Fruit fly (Drosophila melanogaster) whole organism, embryonic: ENCODE measurements around the gene CG14647.

Source experiments
- Abd-B ChIP-seq: fragments of 200-800 bp; sonication (Bioruptor generic); optimal IDR thresholded peaks from 2 replicates; lab custom pipeline; 2018; ENCODE audit warnings: missing biosample characterization, mild to moderate bottlenecking, missing genetic modification characterization, moderate library complexity
- CG10274 ChIP-seq: fragments of 200-800 bp; sonication (Bioruptor generic); optimal IDR thresholded peaks from 3 replicates; lab custom pipeline; 2017; ENCODE audit warnings: missing biosample characterization, mild to moderate bottlenecking, missing genetic modification characterization
- CG11247 ChIP-seq: fragments of 200-800 bp; sonication (Bioruptor generic); IDR thresholded peaks from 2 replicates; pipeline ENCODE4 v1.3.6; 2022; ENCODE audit warnings: missing biosample characterization, missing genetic modification characterization
- CG12071 ChIP-seq: fragments of 200-800 bp; sonication (Bioruptor generic); optimal IDR thresholded peaks from 3 replicates; lab custom pipeline; 2018; ENCODE audit warnings: missing biosample characterization, mild to moderate bottlenecking, missing genetic modification characterization
- CG17186 ChIP-seq: fragments of 200-800 bp; sonication (Bioruptor generic); optimal IDR thresholded peaks from 3 replicates; lab custom pipeline; 2017; ENCODE audit warnings: missing biosample characterization, missing genetic modification reagents, missing genetic modification characterization
- CG18599 ChIP-seq: fragments of 200-800 bp; sonication (Bioruptor generic); optimal IDR thresholded peaks from 3 replicates; lab custom pipeline; 2017; ENCODE audit warnings: missing biosample characterization, missing genetic modification characterization, mild to moderate bottlenecking, moderate library complexity, missing genetic modification reagents
- CG2202 ChIP-seq: fragments of 200-800 bp; sonication (Bioruptor generic); optimal IDR thresholded peaks from 2 replicates; lab custom pipeline; 2018; ENCODE audit warnings: missing biosample characterization, mild to moderate bottlenecking, missing genetic modification characterization
- CG2712 ChIP-seq: fragments of 200-800 bp; optimal IDR thresholded peaks from 3 replicates; lab custom pipeline; 2019; ENCODE audit warnings: missing biosample characterization, mild to moderate bottlenecking, missing genetic modification characterization, moderate library complexity
- CG2875 ChIP-seq: fragments of 200-800 bp; sonication (Bioruptor generic); optimal IDR thresholded peaks from 2 replicates; lab custom pipeline; 2017; ENCODE audit warnings: missing biosample characterization, mild to moderate bottlenecking, missing genetic modification characterization, missing genetic modification reagents
- CG4424 ChIP-seq: fragments of 200-800 bp; sonication (Bioruptor generic); optimal IDR thresholded peaks from 3 replicates; lab custom pipeline; 2016; ENCODE audit warnings: missing biosample characterization, missing genetic modification characterization
- CG6765 ChIP-seq: fragments of 200-800 bp; sonication (Bioruptor generic); optimal IDR thresholded peaks from 3 replicates; lab custom pipeline; 2017; ENCODE audit warnings: missing biosample characterization, mild to moderate bottlenecking, missing genetic modification characterization
- CG8359 ChIP-seq: fragments of 200-800 bp; sonication (Bioruptor generic); optimal IDR thresholded peaks from 2 replicates; lab custom pipeline; 2017; ENCODE audit warnings: missing biosample characterization, mild to moderate bottlenecking, missing genetic modification characterization, borderline replicate concordance
- CG8388 ChIP-seq: fragments of 200-800 bp; sonication (Bioruptor generic); optimal IDR thresholded peaks from 2 replicates; lab custom pipeline; 2019; ENCODE audit warnings: missing biosample characterization, mild to moderate bottlenecking, missing genetic modification characterization, moderate library complexity
- CG8478 ChIP-seq: fragments of >200 bp; optimal IDR thresholded peaks from 2 replicates; lab custom pipeline; 2018
- CG9797 ChIP-seq: fragments of 200-800 bp; sonication (Bioruptor generic); optimal IDR thresholded peaks from 3 replicates; lab custom pipeline; 2018; ENCODE audit warnings: missing biosample characterization, mild to moderate bottlenecking, missing genetic modification characterization
- CG9932 ChIP-seq: fragments of 200-800 bp; sonication (Bioruptor generic); IDR thresholded peaks from 2 replicates; pipeline ENCODE4 v1.3.6; 2022; ENCODE audit warnings: missing biosample characterization, missing genetic modification characterization
- CkIIα-i1 ChIP-seq: fragments of 200-800 bp; sonication (Bioruptor generic); IDR thresholded peaks from 2 replicates; pipeline ENCODE4 v1.3.6; 2022; ENCODE audit warnings: missing biosample characterization, missing genetic modification characterization
- Fer2 ChIP-seq: fragments of 200-800 bp; sonication (Bioruptor generic); optimal IDR thresholded peaks from 2 replicates; lab custom pipeline; 2018; ENCODE audit warnings: missing biosample characterization, mild to moderate bottlenecking, missing genetic modification characterization, moderate library complexity
- HLH3B ChIP-seq: fragments of 200-800 bp; sonication (Bioruptor generic); IDR thresholded peaks from 2 replicates; pipeline ENCODE4 v1.3.6; 2022; ENCODE audit warnings: missing biosample characterization, missing genetic modification characterization
- HLH4C ChIP-seq: fragments of 200-800 bp; sonication (Bioruptor generic); IDR thresholded peaks from 3 replicates; pipeline ENCODE4 v1.3.6; 2022; ENCODE audit warnings: missing biosample characterization, missing genetic modification characterization; ENCODE audit not compliant: partially characterized antibody
- Hand ChIP-seq: fragments of 200-800 bp; sonication (Bioruptor generic); optimal IDR thresholded peaks from 2 replicates; lab custom pipeline; 2017; ENCODE audit warnings: mild to moderate bottlenecking, missing biosample characterization, missing genetic modification reagents, missing genetic modification characterization
- Jarid2 ChIP-seq: fragments of 200-800 bp; sonication (Bioruptor generic); optimal IDR thresholded peaks from 3 replicates; lab custom pipeline; 2017; ENCODE audit warnings: mild to moderate bottlenecking, missing biosample characterization, missing genetic modification reagents, missing genetic modification characterization
- Lpt ChIP-seq: fragments of >200 bp; optimal IDR thresholded peaks from 2 replicates; lab custom pipeline; 2018; ENCODE audit warnings: missing biosample characterization, missing genetic modification characterization
- MTF-1 ChIP-seq: fragments of 200-800 bp; sonication (Bioruptor generic); optimal IDR thresholded peaks from 2 replicates; lab custom pipeline; 2018; ENCODE audit warnings: missing biosample characterization, mild to moderate bottlenecking, missing genetic modification characterization, borderline replicate concordance
- Poxn ChIP-seq: fragments of 200-800 bp; sonication (Bioruptor generic); IDR thresholded peaks from 2 replicates; pipeline ENCODE4 v1.3.6; 2022; ENCODE audit warnings: missing biosample characterization, missing genetic modification characterization
- Ravus ChIP-seq: fragments of 200-800 bp; sonication (Bioruptor generic); IDR thresholded peaks from 2 replicates; pipeline ENCODE4 v1.3.6; 2022; ENCODE audit warnings: missing biosample characterization, missing genetic modification characterization
- Six4 ChIP-seq: fragments of 200-800 bp; sonication (Bioruptor generic); optimal IDR thresholded peaks from 2 replicates; lab custom pipeline; 2016; ENCODE audit warnings: missing biosample characterization, missing genetic modification characterization
- TFAM ChIP-seq: fragments of 200-800 bp; sonication (Bioruptor generic); optimal IDR thresholded peaks from 2 replicates; lab custom pipeline; 2017; ENCODE audit warnings: missing biosample characterization, missing genetic modification characterization, inconsistent platforms
- Trl ChIP-seq, 3 experiments: fragments of >200 bp in 2 of 3; fragments of 200-800 bp in 1 of 3; sonication (Bioruptor generic) in 1 of 3; optimal IDR thresholded peaks; 2 replicates in 1 of 3; 3 replicates in 2 of 3; lab custom pipeline; 2016 to 2017; ENCODE audit warnings: missing biosample characterization in 1 of 3, missing genetic modification characterization in 1 of 3
- ara ChIP-seq: fragments of 200-800 bp; sonication (Bioruptor generic); IDR thresholded peaks from 2 replicates; pipeline ENCODE4 v1.3.6; 2022; ENCODE audit warnings: missing biosample characterization, missing genetic modification characterization
- br ChIP-seq: fragments of >200 bp; optimal IDR thresholded peaks from 2 replicates; lab custom pipeline; 2017
- btn ChIP-seq: fragments of 200-800 bp; sonication (Bioruptor generic); optimal IDR thresholded peaks from 2 replicates; lab custom pipeline; 2016; ENCODE audit warnings: missing biosample characterization, missing genetic modification characterization
- ems ChIP-seq: fragments of 200-800 bp; sonication (Bioruptor generic); optimal IDR thresholded peaks from 3 replicates; lab custom pipeline; 2016; ENCODE audit warnings: missing biosample characterization, missing genetic modification characterization
- h ChIP-seq: fragments of >200 bp; optimal IDR thresholded peaks from 2 replicates; lab custom pipeline; 2017
- ham ChIP-seq: fragments of 200-800 bp; sonication (Bioruptor generic); IDR thresholded peaks from 2 replicates; pipeline ENCODE4 v1.3.6; 2022; ENCODE audit warnings: missing biosample characterization, missing genetic modification characterization
- hb ChIP-seq: fragments of 200-800 bp; sonication (Bioruptor generic); IDR thresholded peaks from 3 replicates; pipeline ENCODE4 v1.3.6; 2022; ENCODE audit warnings: missing biosample characterization, missing genetic modification characterization; ENCODE audit not compliant: partially characterized antibody
- her ChIP-seq: fragments of 200-800 bp; sonication (Bioruptor generic); optimal IDR thresholded peaks from 2 replicates; lab custom pipeline; 2016; ENCODE audit warnings: missing biosample characterization, missing genetic modification characterization
- hth ChIP-seq: fragments of >200 bp; optimal IDR thresholded peaks from 2 replicates; lab custom pipeline; 2017; ENCODE audit warnings: inconsistent platforms
- jumu ChIP-seq: fragments of 200-800 bp; sonication (Bioruptor generic); optimal IDR thresholded peaks from 3 replicates; lab custom pipeline; 2016; ENCODE audit warnings: missing biosample characterization, missing genetic modification characterization
- kah ChIP-seq: fragments of 200-800 bp; sonication (Bioruptor generic); optimal IDR thresholded peaks from 2 replicates; lab custom pipeline; 2018; ENCODE audit warnings: missing biosample characterization, mild to moderate bottlenecking, missing genetic modification characterization
- maf-S ChIP-seq: fragments of 200-800 bp; sonication (Bioruptor generic); optimal IDR thresholded peaks from 2 replicates; lab custom pipeline; 2016; ENCODE audit warnings: missing biosample characterization, missing genetic modification characterization
- otp ChIP-seq: fragments of 200-800 bp; sonication (Bioruptor generic); IDR thresholded peaks from 3 replicates; pipeline ENCODE4, ENCODE4 v1.3.6; 2022; ENCODE audit warnings: missing biosample characterization, missing genetic modification characterization
- scrt ChIP-seq: fragments of 200-800 bp; sonication (Bioruptor generic); optimal IDR thresholded peaks from 2 replicates; lab custom pipeline; 2018; ENCODE audit warnings: missing biosample characterization, mild to moderate bottlenecking, missing genetic modification characterization, moderate library complexity
- sisA ChIP-seq: fragments of 200-800 bp; sonication (Bioruptor generic); IDR thresholded peaks from 2 replicates; pipeline ENCODE4 v1.3.6; 2022; ENCODE audit warnings: missing biosample characterization, missing genetic modification characterization
- slp2 ChIP-seq: fragments of 200-800 bp; sonication (Bioruptor generic); optimal IDR thresholded peaks from 2 replicates; lab custom pipeline; 2016; ENCODE audit warnings: missing biosample characterization, missing genetic modification characterization
- sr ChIP-seq: fragments of 200-800 bp; sonication (Bioruptor generic); IDR thresholded peaks from 3 replicates; pipeline ENCODE4 v1.3.6; 2022; ENCODE audit warnings: missing biosample characterization, missing genetic modification characterization
- stwl ChIP-seq: fragments of 200-800 bp; sonication (Bioruptor generic); optimal IDR thresholded peaks from 3 replicates; lab custom pipeline; 2018; ENCODE audit warnings: missing biosample characterization, mild to moderate bottlenecking, missing genetic modification characterization, moderate library complexity
- sug ChIP-seq: fragments of 200-800 bp; optimal IDR thresholded peaks from 2 replicates; lab custom pipeline; 2019; ENCODE audit warnings: missing biosample characterization, mild to moderate bottlenecking, missing genetic modification characterization, moderate library complexity
- yki ChIP-seq: fragments of >200 bp; optimal IDR thresholded peaks from 3 replicates; lab custom pipeline; 2018
- z ChIP-seq: fragments of 200-800 bp; sonication (Bioruptor generic); IDR thresholded peaks from 3 replicates; pipeline ENCODE4 v1.3.6; 2022; ENCODE audit warnings: missing biosample characterization, missing genetic modification characterization
- zfh1 ChIP-seq: fragments of 200-800 bp; sonication (Bioruptor generic); IDR thresholded peaks from 3 replicates; pipeline ENCODE4 v1.3.6; 2022; ENCODE audit warnings: missing biosample characterization, missing genetic modification characterization

CG14647 gene

DNA sequence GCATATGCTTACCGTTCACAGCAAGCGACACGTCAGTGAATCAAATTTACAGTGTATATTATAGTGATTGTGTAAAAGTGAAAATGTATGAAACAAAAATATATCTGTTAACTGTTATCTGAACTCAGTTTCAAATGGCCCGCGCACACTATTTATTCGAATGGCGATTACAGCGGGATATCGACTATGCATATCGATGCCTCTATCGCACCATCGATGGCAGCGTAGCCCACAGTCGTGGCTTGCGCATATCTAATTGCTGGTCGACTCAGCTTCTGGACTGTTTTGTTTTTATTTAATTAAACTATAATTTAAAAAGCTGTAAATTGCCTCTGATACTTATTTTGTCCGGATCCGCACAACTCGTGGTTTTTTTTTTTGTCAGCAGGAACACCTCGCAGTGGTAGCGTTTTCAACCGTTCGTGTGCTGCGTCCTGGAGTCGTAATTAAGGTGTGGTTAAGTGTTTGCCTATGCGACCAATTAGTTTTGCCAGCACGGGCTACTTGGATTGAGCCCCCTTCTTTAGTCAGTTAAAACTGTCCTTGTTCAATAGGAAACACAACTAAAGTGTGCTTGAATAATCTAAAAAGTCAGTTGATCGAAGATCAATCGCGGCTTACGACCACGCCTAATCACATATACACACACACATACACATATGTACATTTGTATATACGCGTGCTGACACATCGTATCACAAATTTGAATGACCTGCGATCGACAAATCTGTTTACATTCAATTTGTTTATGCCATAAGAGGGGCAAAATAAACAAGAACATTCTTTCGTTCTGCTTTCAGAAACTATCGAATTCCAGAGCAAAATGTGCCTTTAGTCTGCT is 19.0 kb upstream of the CG14647 start, which contains the start of gene Cont (continued):
- no peak for TF ChIP-seq Fer2
- TF ChIP-seq her (GFP tag; lab: Kevin White, UChicago), result no peak
- no peak for TF ChIP-seq CG2875 (GFP tag; lab: Kevin White, UChicago)
- no peak for TF ChIP-seq z (GFP tag; lab: Robert Waterston, UW)
- no peak for TF ChIP-seq Abd-B (GFP tag; lab: Kevin White, UChicago)
- no peak for TF ChIP-seq Six4
- TF ChIP-seq CG12071 (GFP tag; lab: Kevin White, UChicago), result no peak
- peak; percentile 46; the same call in 1 of the 2 replicates for TF ChIP-seq CG9932
- no peak for TF ChIP-seq ara
- TF ChIP-seq h (lab: Kevin White, UChicago), result no peak
- no peak for TF ChIP-seq CG8359
- no peak for TF ChIP-seq maf-S (GFP tag; lab: Kevin White, UChicago)
- TF ChIP-seq Lpt (GFP tag; lab: Kevin White, UChicago), result no peak
- TF ChIP-seq CG6765, result no peak
- TF ChIP-seq CG18599 (GFP tag; lab: Kevin White, UChicago), result no peak
- TF ChIP-seq btn, result no peak
- TF ChIP-seq jumu (GFP tag; lab: Kevin White, UChicago), result no peak
- TF ChIP-seq hth (lab: Kevin White, UChicago), result no peak
- no peak for TF ChIP-seq CkIIα-i1 (GFP tag; lab: Robert Waterston, UW)
- peak; percentile 26 for TF ChIP-seq CG17186 (GFP tag; lab: Kevin White, UChicago)
- TF ChIP-seq CG8478, result no peak
- TF ChIP-seq otp (GFP tag; lab: Robert Waterston, UW), result no peak
- TF ChIP-seq CG9797 (GFP tag; lab: Kevin White, UChicago), result peak; percentile 59
- TF ChIP-seq stwl (tag; lab: Kevin White, UChicago), result peak; percentile 55
- no peak for TF ChIP-seq CG10274 (GFP tag; lab: Kevin White, UChicago)
- TF ChIP-seq hb (GFP tag; lab: Robert Waterston, UW), result peak; percentile 94
- no peak for TF ChIP-seq ems (GFP tag; lab: Kevin White, UChicago)
- TF ChIP-seq Hand (GFP tag; lab: Kevin White, UChicago), result no peak
- TF ChIP-seq CG2712 (tag; lab: Kevin White, UChicago), result peak; percentile 31
- TF ChIP-seq kah (GFP tag; lab: Kevin White, UChicago), result no peak
- TF ChIP-seq slp2, result no peak
- no peak for TF ChIP-seq Jarid2 (GFP tag; lab: Kevin White, UChicago)
- no peak for TF ChIP-seq MTF-1 (GFP tag; lab: Kevin White, UChicago)
- no peak for TF ChIP-seq sug (tag; lab: Kevin White, UChicago)
- no peak for TF ChIP-seq Trl (optimal IDR thresholded peaks at IDR 0.05; lab: Kevin White, UChicago)
- TF ChIP-seq Trl (GFP tag; optimal IDR thresholded peaks at IDR 0.05; lab: Kevin White, UChicago), result no peak
- TF ChIP-seq CG2202 (tag; lab: Kevin White, UChicago), result no peak
- no peak for TF ChIP-seq CG4424
- no peak for TF ChIP-seq scrt
- no peak for TF ChIP-seq sisA
- no peak for TF ChIP-seq zfh1 (GFP tag; lab: Robert Waterston, UW)
- TF ChIP-seq CG8388, result no peak
- no peak for TF ChIP-seq CG11247 (GFP tag; lab: Robert Waterston, UW)
- TF ChIP-seq Poxn, result no peak
- no peak for TF ChIP-seq ham (GFP tag; lab: Robert Waterston, UW)
- TF ChIP-seq Ravus (GFP tag; lab: Robert Waterston, UW), result no peak
- no peak for TF ChIP-seq HLH3B (GFP tag; lab: Robert Waterston, UW)
- peak; percentile 93 for TF ChIP-seq HLH4C (GFP tag; lab: Robert Waterston, UW)
- no peak for TF ChIP-seq TFAM (GFP tag; lab: Kevin White, UChicago)
- no peak for TF ChIP-seq sr (GFP tag; lab: Robert Waterston, UW)
- no peak for TF ChIP-seq br (lab: Kevin White, UChicago)
- no peak for TF ChIP-seq yki (lab: Kevin White, UChicago)
